Fruit fly (Drosophila melanogaster) whole organism, embryonic: Measurements from ENCODE around the gene Dis3.

Experiments used
- Adf1 ChIP-seq: fragments of 200-800 bp; sonication (Bioruptor generic); IDR thresholded peaks from 2 replicates; pipeline ENCODE4 v1.3.6; 2022; ENCODE audit warnings: missing biosample characterization, missing genetic modification characterization
- CG10321 ChIP-seq: fragments of 200-800 bp; sonication (Bioruptor generic); IDR thresholded peaks from 2 replicates; pipeline ENCODE4 v1.3.6; 2022; ENCODE audit warnings: missing biosample characterization, missing genetic modification characterization
- CG1233 ChIP-seq: fragments of 200-800 bp; sonication (Bioruptor generic); optimal IDR thresholded peaks from 4 replicates; lab custom pipeline; 2018; ENCODE audit warnings: missing biosample characterization, mild to moderate bottlenecking, missing genetic modification characterization
- CG14710 ChIP-seq: fragments of 200-800 bp; sonication (Bioruptor generic); optimal IDR thresholded peaks from 3 replicates; lab custom pipeline; 2019; ENCODE audit warnings: missing biosample characterization, mild to moderate bottlenecking, missing genetic modification characterization, moderate library complexity
- CG15514 ChIP-seq: fragments of 200-800 bp; sonication (Bioruptor generic); optimal IDR thresholded peaks from 3 replicates; lab custom pipeline; 2017; ENCODE audit warnings: missing biosample characterization, missing genetic modification characterization, mild to moderate bottlenecking, moderate library complexity, missing genetic modification reagents
- CG2116 ChIP-seq: fragments of 200-800 bp; sonication (Bioruptor generic); optimal IDR thresholded peaks from 3 replicates; lab custom pipeline; 2018; ENCODE audit warnings: missing biosample characterization, mild to moderate bottlenecking, missing genetic modification characterization
- CG30403 ChIP-seq: fragments of 200-800 bp; sonication (Bioruptor generic); optimal IDR thresholded peaks from 3 replicates; lab custom pipeline; 2016; ENCODE audit warnings: missing biosample characterization, missing genetic modification characterization
- CG31365 ChIP-seq: fragments of 200-800 bp; sonication (Bioruptor generic); optimal IDR thresholded peaks from 2 replicates; lab custom pipeline; 2018; ENCODE audit warnings: missing biosample characterization, mild to moderate bottlenecking, missing genetic modification characterization
- CG4282 ChIP-seq: fragments of 200-800 bp; sonication (Bioruptor generic); optimal IDR thresholded peaks from 2 replicates; lab custom pipeline; 2016; ENCODE audit warnings: missing biosample characterization, missing genetic modification characterization
- CG4404 ChIP-seq: fragments of 200-800 bp; sonication (Bioruptor generic); IDR thresholded peaks from 2 replicates; pipeline ENCODE4 v1.3.6; 2022; ENCODE audit warnings: missing biosample characterization, missing genetic modification characterization
- CG8089 ChIP-seq: fragments of 200-800 bp; sonication (Bioruptor generic); optimal IDR thresholded peaks from 3 replicates; lab custom pipeline; 2016; ENCODE audit warnings: missing biosample characterization, missing genetic modification characterization
- E2f2 ChIP-seq: fragments of 200-800 bp; sonication (Bioruptor generic); IDR thresholded peaks from 2 replicates; pipeline ENCODE4 v1.3.6; 2022; ENCODE audit warnings: missing biosample characterization, missing genetic modification characterization
- Ets97D ChIP-seq: fragments of 200-800 bp; sonication (Bioruptor generic); optimal IDR thresholded peaks from 3 replicates; lab custom pipeline; 2016; ENCODE audit warnings: missing biosample characterization, missing genetic modification characterization
- HLHmδ ChIP-seq: fragments of 200-800 bp; sonication (Bioruptor generic); optimal IDR thresholded peaks from 2 replicates; lab custom pipeline; 2018; ENCODE audit warnings: missing biosample characterization, mild to moderate bottlenecking, missing genetic modification characterization, moderate library complexity
- HmgZ ChIP-seq: fragments of 200-800 bp; sonication (Bioruptor generic); optimal IDR thresholded peaks from 2 replicates; lab custom pipeline; 2018; ENCODE audit warnings: missing biosample characterization, mild to moderate bottlenecking, missing genetic modification characterization
- Mrtf ChIP-seq: fragments of 200-800 bp; sonication (Bioruptor generic); IDR thresholded peaks from 3 replicates; pipeline ENCODE4 v1.3.6; 2022; ENCODE audit warnings: missing biosample characterization, missing genetic modification characterization
- Side ChIP-seq: fragments of 200-800 bp; sonication (Bioruptor generic); optimal IDR thresholded peaks from 2 replicates; lab custom pipeline; 2016; ENCODE audit warnings: missing biosample characterization, missing genetic modification characterization
- bab2 ChIP-seq: fragments of 200-800 bp; sonication (Bioruptor generic); optimal IDR thresholded peaks from 2 replicates; lab custom pipeline; 2016; ENCODE audit warnings: missing biosample characterization, missing genetic modification characterization
- btn ChIP-seq: fragments of 200-800 bp; sonication (Bioruptor generic); optimal IDR thresholded peaks from 2 replicates; lab custom pipeline; 2016; ENCODE audit warnings: missing biosample characterization, missing genetic modification characterization
- cg ChIP-seq: fragments of 200-800 bp; sonication (Bioruptor generic); optimal IDR thresholded peaks from 3 replicates; lab custom pipeline; 2019; ENCODE audit warnings: missing biosample characterization, mild to moderate bottlenecking, missing genetic modification characterization, moderate library complexity
- dmrt11E ChIP-seq: fragments of 200-800 bp; sonication (Bioruptor generic); optimal IDR thresholded peaks from 3 replicates; lab custom pipeline; 2018; ENCODE audit warnings: missing biosample characterization, mild to moderate bottlenecking, missing genetic modification characterization, moderate library complexity
- ems ChIP-seq: fragments of 200-800 bp; sonication (Bioruptor generic); optimal IDR thresholded peaks from 3 replicates; lab custom pipeline; 2016; ENCODE audit warnings: missing biosample characterization, missing genetic modification characterization
- ftz-f1 ChIP-seq: fragments of 200-800 bp; sonication (Bioruptor generic); optimal IDR thresholded peaks from 2 replicates; lab custom pipeline; 2016; ENCODE audit warnings: missing biosample characterization, missing genetic modification characterization
- hbn ChIP-seq: fragments of 200-800 bp; sonication (Bioruptor generic); IDR thresholded peaks from 2 replicates; pipeline ENCODE4 v1.3.6; 2022; ENCODE audit warnings: missing biosample characterization, missing genetic modification characterization; ENCODE audit not compliant: partially characterized antibody
- her ChIP-seq: fragments of 200-800 bp; sonication (Bioruptor generic); optimal IDR thresholded peaks from 2 replicates; lab custom pipeline; 2016; ENCODE audit warnings: missing biosample characterization, missing genetic modification characterization
- ken ChIP-seq: fragments of 200-800 bp; sonication (Bioruptor generic); IDR thresholded peaks from 3 replicates; pipeline ENCODE4 v1.3.6; 2022; ENCODE audit warnings: missing biosample characterization, missing genetic modification characterization
- klu ChIP-seq: fragments of 200-800 bp; sonication (Bioruptor generic); IDR thresholded peaks from 2 replicates; pipeline ENCODE4 v1.3.6; 2022; ENCODE audit warnings: missing biosample characterization, missing genetic modification characterization
- pan ChIP-seq, 4 experiments: fragments of >200 bp in 3 of 4; fragments of 200-800 bp in 1 of 4; sonication (Bioruptor generic) in 1 of 4; optimal IDR thresholded peaks in 3 of 4; IDR thresholded peaks in 1 of 4; 2 replicates each; pipeline versions ENCODE4 v1.3.6 to Lab custom; 2017 to 2022; ENCODE audit warnings: missing biosample characterization in 2 of 4, missing genetic modification characterization in 2 of 4, mixed read lengths in 1 of 4
- pzg ChIP-seq: fragments of 200-800 bp; sonication (Bioruptor generic); optimal IDR thresholded peaks from 3 replicates; lab custom pipeline; 2018; ENCODE audit warnings: missing biosample characterization, mild to moderate bottlenecking, missing genetic modification characterization, moderate library complexity
- run ChIP-seq: fragments of 200-800 bp; sonication (Bioruptor generic); optimal IDR thresholded peaks from 3 replicates; lab custom pipeline; 2018; ENCODE audit warnings: missing biosample characterization, mild to moderate bottlenecking, missing genetic modification characterization
- shn ChIP-seq: fragments of 200-800 bp; sonication (Bioruptor generic); optimal IDR thresholded peaks from 3 replicates; lab custom pipeline; 2016; ENCODE audit warnings: missing biosample characterization, missing genetic modification characterization
- slp2 ChIP-seq: fragments of 200-800 bp; sonication (Bioruptor generic); optimal IDR thresholded peaks from 2 replicates; lab custom pipeline; 2016; ENCODE audit warnings: missing biosample characterization, missing genetic modification characterization
- sna ChIP-seq: fragments of 200-800 bp; sonication (Bioruptor generic); IDR thresholded peaks from 2 replicates; pipeline ENCODE4 v1.3.6; 2022; ENCODE audit warnings: missing biosample characterization, missing genetic modification characterization; ENCODE audit not compliant: partially characterized antibody
- sqz ChIP-seq: fragments of 200-800 bp; sonication (Bioruptor generic); optimal IDR thresholded peaks from 3 replicates; lab custom pipeline; 2018; ENCODE audit warnings: missing biosample characterization, mild to moderate bottlenecking, missing genetic modification characterization
- sr ChIP-seq: fragments of 200-800 bp; sonication (Bioruptor generic); IDR thresholded peaks from 3 replicates; pipeline ENCODE4 v1.3.6; 2022; ENCODE audit warnings: missing biosample characterization, missing genetic modification characterization
- unpg ChIP-seq: fragments of 200-800 bp; sonication (Bioruptor generic); optimal IDR thresholded peaks from 3 replicates; lab custom pipeline; 2018; ENCODE audit warnings: missing biosample characterization, mild to moderate bottlenecking, missing genetic modification characterization, moderate library complexity
- vnd ChIP-seq: fragments of 200-800 bp; sonication (Bioruptor generic); IDR thresholded peaks from 3 replicates; pipeline ENCODE4 v1.3.6; 2022; ENCODE audit warnings: missing biosample characterization, missing genetic modification characterization; ENCODE audit not compliant: partially characterized antibody
- wek ChIP-seq: fragments of 200-800 bp; sonication (Bioruptor generic); optimal IDR thresholded peaks from 3 replicates; lab custom pipeline; 2018; ENCODE audit warnings: missing biosample characterization, mild to moderate bottlenecking, missing genetic modification characterization, moderate library complexity
- zen ChIP-seq: fragments of 200-800 bp; sonication (Bioruptor generic); optimal IDR thresholded peaks from 3 replicates; lab custom pipeline; 2018; ENCODE audit warnings: missing biosample characterization, mild to moderate bottlenecking, missing genetic modification characterization, moderate library complexity
- zen2 ChIP-seq: fragments of 200-800 bp; sonication (Bioruptor generic); IDR thresholded peaks from 3 replicates; pipeline ENCODE4 v1.3.6; 2022; ENCODE audit warnings: missing biosample characterization, missing genetic modification characterization; ENCODE audit not compliant: partially characterized antibody
- zf30C ChIP-seq: fragments of 200-800 bp; sonication (Bioruptor generic); optimal IDR thresholded peaks from 3 replicates; lab custom pipeline; 2018; ENCODE audit warnings: missing biosample characterization, mild to moderate bottlenecking, missing genetic modification characterization

The Dis3 gene

DNA sequence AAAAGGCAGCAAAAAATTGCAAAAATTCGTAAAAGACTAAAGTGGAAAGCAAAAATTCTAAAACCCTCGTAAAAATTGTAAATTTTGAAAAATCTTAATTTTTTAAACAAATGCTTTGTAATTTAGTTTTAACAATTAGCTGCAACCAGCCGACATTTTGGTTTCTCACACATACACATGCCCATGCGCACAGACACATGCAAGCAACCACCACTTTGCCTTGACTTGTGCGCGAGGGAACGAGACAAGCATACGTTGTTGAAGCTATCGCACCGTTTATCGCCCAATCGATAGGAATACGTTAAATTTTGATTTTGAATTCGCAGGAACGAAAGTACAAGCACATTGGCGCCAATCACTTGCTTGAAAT lies 12.9 kb upstream of the Dis3 start (continued):
- TF ChIP-seq run (peak; percentile 11), sna (GFP tag; lab: Robert Waterston, UW) (peak; percentile 23; the same call in 1 of the 2 replicates), CG30403 (GFP tag; lab: Kevin White, UChicago) (peak; percentile 6), ken (GFP tag; lab: Robert Waterston, UW) (no peak), sqz (GFP tag; lab: Kevin White, UChicago) (no peak), CG4404 (GFP tag; lab: Robert Waterston, UW) (no peak), ftz-f1 (GFP tag; lab: Kevin White, UChicago) (peak; percentile 96), HLHmδ (peak; percentile 11), wek (GFP tag; lab: Kevin White, UChicago) (no peak), btn (GFP tag; lab: Kevin White, UChicago) (no peak), CG10321 (GFP tag; lab: Robert Waterston, UW) (peak; percentile 97), zen (tag; lab: Kevin White, UChicago) (peak; percentile 2), E2f2 (GFP tag; lab: Robert Waterston, UW) (peak; percentile 88), cg (GFP tag; lab: Kevin White, UChicago) (peak; percentile 97), klu (no peak), CG15514 (GFP tag; lab: Kevin White, UChicago) (peak; percentile 49), unpg (GFP tag; lab: Kevin White, UChicago) (no peak), pzg (GFP tag; lab: Kevin White, UChicago) (peak; percentile 79), CG1233 (GFP tag; lab: Kevin White, UChicago) (no peak), dmrt11E (tag; lab: Kevin White, UChicago) (no peak), hbn (GFP tag; lab: Robert Waterston, UW) (peak; percentile 50; the same call in 1 of the 2 replicates), HmgZ (tag; lab: Kevin White, UChicago) (peak; percentile 25), Adf1 (0 out of 2 replicates have a peak, but pooled peaks have one; percentile 13), vnd (GFP tag; lab: Robert Waterston, UW) (peak; percentile 53; the same call in 2 of the 3 replicates), CG2116 (GFP tag; lab: Kevin White, UChicago) (peak; percentile 67), Ets97D (peak; percentile 37), pan (optimal IDR thresholded peaks at IDR 0.05; lab: Kevin White, UChicago) (no peak), pan (GFP tag; optimal IDR thresholded peaks at IDR 0.05 in 1 of 2, IDR thresholded peaks at IDR 0.05 in 1 of 2) (no peak), CG31365 (no peak), zf30C (GFP tag; lab: Kevin White, UChicago) (no peak), zen2 (GFP tag; lab: Robert Waterston, UW) (peak; percentile 57; the same call in 2 of the 3 replicates), her (peak; percentile 4)

DNA sequence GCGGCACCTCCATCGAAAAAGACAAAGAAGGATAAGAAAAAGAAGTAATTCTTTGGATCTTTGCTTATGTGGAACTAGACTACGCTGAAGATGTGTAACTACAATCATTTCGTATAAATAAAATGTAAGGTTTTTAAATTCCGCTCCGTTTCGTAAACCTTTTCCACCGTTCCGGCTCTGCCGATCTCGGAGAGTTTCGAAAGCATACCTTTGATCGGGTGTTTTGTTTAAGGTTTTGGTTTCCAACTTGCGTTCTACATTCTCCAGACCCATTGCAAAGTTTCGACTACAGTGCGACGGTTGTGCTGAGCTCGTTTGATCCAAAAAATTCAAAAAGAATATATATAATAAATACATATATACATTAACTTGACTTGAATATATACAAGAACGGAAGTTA lies 3.4 kb downstream of the Dis3 start, which contains the start of gene CG6432:
CG6432 (plus strand) TSS at position 301 of the 400 bp plus-strand sequence.
- TF ChIP-seq Mrtf (GFP tag; lab: Robert Waterston, UW) (no peak), CG4282 (GFP tag; lab: Kevin White, UChicago) (no peak), ken (GFP tag; lab: Robert Waterston, UW) (no peak), zen2 (GFP tag; lab: Robert Waterston, UW) (no peak), her (no peak), slp2 (GFP tag; lab: Kevin White, UChicago) (no peak), shn (GFP tag; lab: Kevin White, UChicago) (no peak), Side (no peak), sr (GFP tag; lab: Robert Waterston, UW) (no peak), CG14710 (tag; lab: Kevin White, UChicago) (no peak), ems (GFP tag; lab: Kevin White, UChicago) (no peak), bab2 (GFP tag; lab: Kevin White, UChicago) (no peak), CG8089 (no peak)
